Fruit fly (Drosophila melanogaster): ENCODE data around the gene bai.

bai gene

dm6 chr3R:25074558-25074964, 35.4 kb downstream of the bai start, which contains the start of the genes shams and CG11920 (continued):
- TF ChIP-seq CG10431 (GFP tag; optimal IDR thresholded peaks at IDR 0.05) (peak; percentile 24), tio (GFP tag; optimal IDR thresholded peaks at IDR 0.05) (no peak), CG2120 (GFP tag; optimal IDR thresholded peaks at IDR 0.05) (peak; percentile 27), chn (GFP tag; optimal IDR thresholded peaks at IDR 0.05) (no peak), Camta (GFP tag; optimal IDR thresholded peaks at IDR 0.05) (no peak), unpg (GFP tag; optimal IDR thresholded peaks at IDR 0.05) (peak; percentile 29), Opbp (GFP tag; IDR thresholded peaks at IDR 0.05; ENCODE audit: partially characterized antibody) (peak; percentile 47; the same call in 1 of the 3 replicates), row (GFP tag; IDR thresholded peaks at IDR 0.05) (peak; percentile 59), CG18262 (tag; optimal IDR thresholded peaks at IDR 0.05) (peak; percentile 3), CG8290 (GFP tag; optimal IDR thresholded peaks at IDR 0.05) (peak; percentile 20), CG8290 (tag; optimal IDR thresholded peaks at IDR 0.05) (peak in 1 of 2 experiments; percentile 16), Ets65A (GFP tag) (no peak), Hr39 (optimal IDR thresholded peaks at IDR 0.05) (no peak), Rfx (GFP tag; IDR thresholded peaks at IDR 0.05) (no peak), Neu2 (GFP tag; optimal IDR thresholded peaks at IDR 0.05; ENCODE audit: borderline replicate concordance) (no peak), CG6689 (GFP tag; IDR thresholded peaks at IDR 0.05) (no peak), phol (tag; optimal IDR thresholded peaks at IDR 0.05) (peak; percentile 10), CG12299 (tag; optimal IDR thresholded peaks at IDR 0.05) (peak; percentile 61), Spps (tag; optimal IDR thresholded peaks at IDR 0.05) (peak; percentile 3), PHDP (tag; optimal IDR thresholded peaks at IDR 0.05) (peak; percentile 3), CG17568 (GFP tag; optimal IDR thresholded peaks at IDR 0.05) (peak; percentile 31), E2f2 (GFP tag; IDR thresholded peaks at IDR 0.05) (peak; percentile 45; the same call in 1 of the 2 replicates), gro (GFP tag; optimal IDR thresholded peaks at IDR 0.05) (peak; percentile 40), gcm2 (GFP tag; optimal IDR thresholded peaks at IDR 0.05) (no peak), lilli (GFP tag; optimal IDR thresholded peaks at IDR 0.05) (peak; percentile 29), schlank (tag; optimal IDR thresholded peaks at IDR 0.05) (no peak), BEAF-32 (GFP tag; optimal IDR thresholded peaks at IDR 0.05) (peak; percentile 65), Kr (GFP tag; optimal IDR thresholded peaks at IDR 0.05) (no peak), Nf-YB (GFP tag; optimal IDR thresholded peaks at IDR 0.05) (peak; percentile 24), CG12155 (GFP tag; optimal IDR thresholded peaks at IDR 0.05) (peak; percentile 26), dpn (GFP tag; optimal IDR thresholded peaks at IDR 0.05) (peak in 1 of 2 experiments; percentile 6), CG4617 (GFP tag; optimal IDR thresholded peaks at IDR 0.05; ENCODE audit: borderline replicate concordance) (peak; percentile 60), HLH4C (GFP tag; IDR thresholded peaks at IDR 0.05; ENCODE audit: partially characterized antibody) (peak; percentile 67), Bgb (GFP tag; IDR thresholded peaks at IDR 0.05; ENCODE audit: partially characterized antibody) (peak; percentile 60), insv (GFP tag; optimal IDR thresholded peaks at IDR 0.05) (no peak), CG1792 (GFP tag; optimal IDR thresholded peaks at IDR 0.05) (no peak), CG2116 (GFP tag; optimal IDR thresholded peaks at IDR 0.05) (peak; percentile 80), mirr (GFP tag; optimal IDR thresholded peaks at IDR 0.05) (no peak), lola (GFP tag; optimal IDR thresholded peaks at IDR 0.05) (peak in 1 of 3 experiments; percentile 25), Blimp-1 (GFP tag; optimal IDR thresholded peaks at IDR 0.05) (no peak), CG14667 (GFP tag; IDR thresholded peaks at IDR 0.05) (no peak), pzg (GFP tag; optimal IDR thresholded peaks at IDR 0.05) (peak; percentile 47), CG17361 (GFP tag; IDR thresholded peaks at IDR 0.05) (no peak), CG3838 (GFP tag; optimal IDR thresholded peaks at IDR 0.05) (peak; percentile 36), Med (GFP tag) (peak; percentile 79), CG9437 (GFP tag; optimal IDR thresholded peaks at IDR 0.05) (peak; percentile 2), Dll (GFP tag; IDR thresholded peaks at IDR 0.05; ENCODE audit: partially characterized antibody) (peak; percentile 73; the same call in 3 of the 4 replicates), Nf-YC (tag; optimal IDR thresholded peaks at IDR 0.05) (peak; percentile 42), CG7963 (GFP tag; IDR thresholded peaks at IDR 0.05; ENCODE audit: partially characterized antibody) (peak; percentile 39; the same call in 1 of the 3 replicates), CG34224 (GFP tag; IDR thresholded peaks at IDR 0.05; ENCODE audit: partially characterized antibody) (peak; percentile 73; the same call in 1 of the 3 replicates)

All from whole organism, embryonic.